Fruit fly (Drosophila melanogaster) whole organism, embryonic: ENCODE data around the gene alphaTub67C.
A peak's percentile ranks its signal among the peaks of the same experiment; 100 is the strongest.

Experiments used
- Bgb ChIP-seq: fragments of 200-800 bp; sonication (Bioruptor generic); IDR thresholded peaks from 2 replicates; pipeline ENCODE4 v1.3.6; 2022; ENCODE audit warnings: missing biosample characterization, missing genetic modification characterization; ENCODE audit not compliant: partially characterized antibody
- CG10462 ChIP-seq: fragments of 200-800 bp; sonication (Bioruptor generic); optimal IDR thresholded peaks from 2 replicates; lab custom pipeline; 2016; ENCODE audit warnings: missing biosample characterization, missing genetic modification characterization
- CG10565 ChIP-seq: fragments of 200-800 bp; sonication (Bioruptor generic); optimal IDR thresholded peaks from 3 replicates; lab custom pipeline; 2016; ENCODE audit warnings: missing biosample characterization, mild to moderate bottlenecking, missing genetic modification characterization
- CG1233 ChIP-seq: fragments of 200-800 bp; sonication (Bioruptor generic); optimal IDR thresholded peaks from 4 replicates; lab custom pipeline; 2018; ENCODE audit warnings: missing biosample characterization, mild to moderate bottlenecking, missing genetic modification characterization
- CG12769 ChIP-seq: fragments of 200-800 bp; sonication (Bioruptor generic); optimal IDR thresholded peaks from 2 replicates; lab custom pipeline; 2019; ENCODE audit warnings: missing biosample characterization, mild to moderate bottlenecking, missing genetic modification characterization, moderate library complexity
- CG12942 ChIP-seq: fragments of 200-800 bp; sonication (Bioruptor generic); optimal IDR thresholded peaks from 3 replicates; lab custom pipeline; 2016; ENCODE audit warnings: missing biosample characterization, missing genetic modification characterization
- CG14050 ChIP-seq: fragments of 200-800 bp; sonication (Bioruptor generic); IDR thresholded peaks from 3 replicates; pipeline ENCODE4 v1.3.6; 2022; ENCODE audit warnings: missing biosample characterization, missing genetic modification characterization
- CG14860 ChIP-seq: fragments of 200-800 bp; sonication (Bioruptor generic); IDR thresholded peaks from 3 replicates; pipeline ENCODE4 v1.3.6; 2022; ENCODE audit warnings: missing biosample characterization, missing genetic modification characterization; ENCODE audit not compliant: partially characterized antibody
- CG17361 ChIP-seq: fragments of 200-800 bp; sonication (Bioruptor generic); IDR thresholded peaks from 3 replicates; pipeline ENCODE4 v1.3.6; 2022; ENCODE audit warnings: missing biosample characterization, missing genetic modification characterization
- CG2129 ChIP-seq: fragments of 200-800 bp; sonication (Bioruptor generic); IDR thresholded peaks from 2 replicates; pipeline ENCODE4 v1.3.6; 2022; ENCODE audit warnings: missing biosample characterization, missing genetic modification characterization; ENCODE audit not compliant: partially characterized antibody
- CG2712 ChIP-seq: fragments of 200-800 bp; optimal IDR thresholded peaks from 3 replicates; lab custom pipeline; 2019; ENCODE audit warnings: missing biosample characterization, mild to moderate bottlenecking, missing genetic modification characterization, moderate library complexity
- CG2889 ChIP-seq: fragments of 200-800 bp; sonication (Bioruptor generic); IDR thresholded peaks from 3 replicates; pipeline ENCODE4 v1.3.6; 2022; ENCODE audit warnings: missing biosample characterization, missing genetic modification characterization
- CG32772 ChIP-seq: fragments of 200-800 bp; sonication (Bioruptor generic); IDR thresholded peaks from 2 replicates; pipeline ENCODE4 v1.3.6; 2022; ENCODE audit warnings: missing biosample characterization, missing genetic modification characterization
- CG42726 ChIP-seq: fragments of 200-800 bp; sonication (Bioruptor generic); IDR thresholded peaks from 2 replicates; pipeline ENCODE4 v1.3.6; 2022; ENCODE audit warnings: missing biosample characterization, missing genetic modification characterization; ENCODE audit not compliant: partially characterized antibody
- CG4404 ChIP-seq: fragments of 200-800 bp; sonication (Bioruptor generic); IDR thresholded peaks from 2 replicates; pipeline ENCODE4 v1.3.6; 2022; ENCODE audit warnings: missing biosample characterization, missing genetic modification characterization
- CG6654 ChIP-seq: fragments of 200-800 bp; sonication (Bioruptor generic); optimal IDR thresholded peaks from 2 replicates; lab custom pipeline; 2017; ENCODE audit warnings: missing biosample characterization, mild to moderate bottlenecking, missing genetic modification characterization
- CG6854 ChIP-seq: fragments of 200-800 bp; sonication (Bioruptor generic); optimal IDR thresholded peaks from 3 replicates; lab custom pipeline; 2017; ENCODE audit warnings: missing biosample characterization, mild to moderate bottlenecking, missing genetic modification characterization
- CG7357 ChIP-seq: fragments of 200-800 bp; sonication (Bioruptor generic); IDR thresholded peaks from 3 replicates; pipeline ENCODE4 v1.3.6; 2022; ENCODE audit warnings: missing biosample characterization, missing genetic modification characterization
- CG7745 ChIP-seq: fragments of 200-800 bp; sonication (Bioruptor generic); optimal IDR thresholded peaks from 2 replicates; lab custom pipeline; 2018; ENCODE audit warnings: missing biosample characterization, mild to moderate bottlenecking, missing genetic modification characterization, moderate library complexity
- CG8388 ChIP-seq: fragments of 200-800 bp; sonication (Bioruptor generic); optimal IDR thresholded peaks from 2 replicates; lab custom pipeline; 2019; ENCODE audit warnings: missing biosample characterization, mild to moderate bottlenecking, missing genetic modification characterization, moderate library complexity
- Camta ChIP-seq: fragments of 200-800 bp; sonication (Bioruptor generic); optimal IDR thresholded peaks from 2 replicates; lab custom pipeline; 2016; ENCODE audit warnings: missing biosample characterization, missing genetic modification characterization
- Dll ChIP-seq: fragments of 200-800 bp; sonication (Bioruptor generic); IDR thresholded peaks from 4 replicates; pipeline ENCODE4 v1.3.6; 2022; ENCODE audit warnings: missing biosample characterization, missing genetic modification characterization; ENCODE audit not compliant: partially characterized antibody
- Kr ChIP-seq: fragments of 200-800 bp; sonication (Bioruptor generic); optimal IDR thresholded peaks from 2 replicates; lab custom pipeline; 2017; ENCODE audit warnings: missing biosample characterization, mild to moderate bottlenecking, missing genetic modification characterization
- NFAT ChIP-seq: fragments of 200-800 bp; sonication (Bioruptor generic); IDR thresholded peaks from 2 replicates; pipeline ENCODE4 v1.3.6; 2022; ENCODE audit warnings: missing biosample characterization, missing genetic modification characterization
- Neu2 ChIP-seq: fragments of 200-800 bp; sonication (Bioruptor generic); optimal IDR thresholded peaks from 3 replicates; lab custom pipeline; 2016; ENCODE audit warnings: missing biosample characterization, missing genetic modification characterization, borderline replicate concordance
- Nf-YA ChIP-seq: fragments of 200-800 bp; sonication (Bioruptor generic); IDR thresholded peaks from 2 replicates; pipeline ENCODE4 v1.3.6; 2022; ENCODE audit warnings: missing biosample characterization, missing genetic modification characterization
- PHDP ChIP-seq: fragments of 200-800 bp; sonication (Bioruptor generic); optimal IDR thresholded peaks from 3 replicates; lab custom pipeline; 2018; ENCODE audit warnings: missing biosample characterization, mild to moderate bottlenecking, missing genetic modification characterization, moderate library complexity
- Rx ChIP-seq: fragments of 200-800 bp; sonication (Bioruptor generic); IDR thresholded peaks from 2 replicates; pipeline ENCODE4 v1.3.6; 2022; ENCODE audit warnings: missing biosample characterization, missing genetic modification characterization
- Spps ChIP-seq: fragments of 200-800 bp; sonication (Bioruptor generic); optimal IDR thresholded peaks from 2 replicates; lab custom pipeline; 2018; ENCODE audit warnings: missing biosample characterization, mild to moderate bottlenecking, missing genetic modification characterization
- Usf ChIP-seq: fragments of 200-800 bp; sonication (Bioruptor generic); optimal IDR thresholded peaks from 2 replicates; lab custom pipeline; 2017; ENCODE audit warnings: missing genotype, missing biosample characterization, missing genetic modification characterization
- bowl ChIP-seq: fragments of 200-800 bp; sonication (Bioruptor generic); IDR thresholded peaks from 2 replicates; pipeline ENCODE4 v1.3.6; 2022; ENCODE audit warnings: missing biosample characterization, missing genetic modification characterization
- dpn ChIP-seq, 2 experiments: fragments of 200-800 bp; sonication (Bioruptor generic); optimal IDR thresholded peaks; 3 replicates each; lab custom pipeline; 2016; ENCODE audit warnings: missing biosample characterization in 2 of 2, missing genetic modification characterization in 2 of 2
- fd96Cb ChIP-seq: fragments of 200-800 bp; sonication (Bioruptor generic); optimal IDR thresholded peaks from 2 replicates; lab custom pipeline; 2018; ENCODE audit warnings: missing biosample characterization, mild to moderate bottlenecking, missing genetic modification characterization, moderate library complexity
- hbn ChIP-seq: fragments of 200-800 bp; sonication (Bioruptor generic); IDR thresholded peaks from 2 replicates; pipeline ENCODE4 v1.3.6; 2022; ENCODE audit warnings: missing biosample characterization, missing genetic modification characterization; ENCODE audit not compliant: partially characterized antibody
- hkb ChIP-seq, 2 experiments: fragments of 200-800 bp in 1 of 2; fragments of >200 bp in 1 of 2; sonication (Bioruptor generic) in 1 of 2; IDR thresholded peaks in 1 of 2; optimal IDR thresholded peaks in 1 of 2; 2 replicates each; pipeline versions ENCODE4 v1.3.6 to Lab custom; 2017 to 2022; ENCODE audit warnings: missing biosample characterization in 1 of 2, missing genetic modification characterization in 1 of 2
- lbe ChIP-seq: fragments of 200-800 bp; sonication (Bioruptor generic); optimal IDR thresholded peaks from 2 replicates; lab custom pipeline; 2016; ENCODE audit warnings: missing biosample characterization, mild to moderate bottlenecking, missing genetic modification characterization
- lov ChIP-seq, 2 experiments: fragments of 200-800 bp in 1 of 2; fragments of >200 bp in 1 of 2; sonication (Bioruptor generic) in 1 of 2; IDR thresholded peaks in 1 of 2; optimal IDR thresholded peaks in 1 of 2; 2 replicates in 1 of 2; 3 replicates in 1 of 2; pipeline versions ENCODE4 v1.3.6 to Lab custom; 2017 to 2022; ENCODE audit warnings: missing biosample characterization in 1 of 2, missing genetic modification characterization in 1 of 2
- mirr ChIP-seq: fragments of 200-800 bp; sonication (Bioruptor generic); optimal IDR thresholded peaks from 3 replicates; lab custom pipeline; 2018; ENCODE audit warnings: missing biosample characterization, mild to moderate bottlenecking, missing genetic modification characterization
- odd ChIP-seq: fragments of 200-800 bp; sonication (Bioruptor generic); optimal IDR thresholded peaks from 2 replicates; lab custom pipeline; 2017; ENCODE audit warnings: missing biosample characterization, mild to moderate bottlenecking, missing genetic modification characterization
- otp ChIP-seq: fragments of 200-800 bp; sonication (Bioruptor generic); IDR thresholded peaks from 3 replicates; pipeline ENCODE4, ENCODE4 v1.3.6; 2022; ENCODE audit warnings: missing biosample characterization, missing genetic modification characterization
- p53 ChIP-seq: fragments of 200-800 bp; sonication (Bioruptor generic); optimal IDR thresholded peaks from 2 replicates; lab custom pipeline; 2016; ENCODE audit warnings: missing biosample characterization, missing genetic modification characterization
- sens-2 ChIP-seq: fragments of 200-800 bp; sonication (Bioruptor generic); IDR thresholded peaks from 2 replicates; pipeline ENCODE4 v1.3.6; 2022; ENCODE audit warnings: missing biosample characterization, missing genetic modification characterization
- sisA ChIP-seq: fragments of 200-800 bp; sonication (Bioruptor generic); IDR thresholded peaks from 2 replicates; pipeline ENCODE4 v1.3.6; 2022; ENCODE audit warnings: missing biosample characterization, missing genetic modification characterization
- slp2 ChIP-seq: fragments of 200-800 bp; sonication (Bioruptor generic); optimal IDR thresholded peaks from 2 replicates; lab custom pipeline; 2016; ENCODE audit warnings: missing biosample characterization, missing genetic modification characterization
- ssp ChIP-seq: fragments of 200-800 bp; sonication (Bioruptor generic); IDR thresholded peaks from 2 replicates; pipeline ENCODE4 v1.3.6; 2022; ENCODE audit warnings: missing biosample characterization, missing genetic modification characterization
- stwl ChIP-seq: fragments of 200-800 bp; sonication (Bioruptor generic); optimal IDR thresholded peaks from 3 replicates; lab custom pipeline; 2018; ENCODE audit warnings: missing biosample characterization, mild to moderate bottlenecking, missing genetic modification characterization, moderate library complexity
- tna ChIP-seq: fragments of 200-800 bp; sonication (Bioruptor generic); IDR thresholded peaks from 2 replicates; pipeline ENCODE4 v1.3.6; 2022; ENCODE audit warnings: missing biosample characterization, missing genetic modification characterization; ENCODE audit not compliant: partially characterized antibody
- unc-4 ChIP-seq: fragments of 200-800 bp; sonication (Bioruptor generic); IDR thresholded peaks from 2 replicates; pipeline ENCODE4 v1.3.6; 2022; ENCODE audit warnings: missing biosample characterization, missing genetic modification characterization; ENCODE audit not compliant: partially characterized antibody
- zfh1 ChIP-seq: fragments of 200-800 bp; sonication (Bioruptor generic); IDR thresholded peaks from 3 replicates; pipeline ENCODE4 v1.3.6; 2022; ENCODE audit warnings: missing biosample characterization, missing genetic modification characterization

The alphaTub67C gene

dm6 chr3L:9723108-9723507, 42.0 kb downstream of the alphaTub67C start, which contains the start of the genes nbs and defl (continued):
- peak; percentile 64 for TF ChIP-seq CG12942
- TF ChIP-seq Spps (tag; lab: Kevin White, UChicago), result no peak
- peak; percentile 59 for TF ChIP-seq stwl (tag; lab: Kevin White, UChicago)
- peak; percentile 75 for TF ChIP-seq Dll
- no peak for TF ChIP-seq hbn (GFP tag; lab: Robert Waterston, UW)
- TF ChIP-seq CG6654, result no peak
- peak; percentile 69 for TF ChIP-seq CG4404 (GFP tag; lab: Robert Waterston, UW)
- TF ChIP-seq tna (GFP tag; lab: Robert Waterston, UW), result no peak
- TF ChIP-seq otp, result no peak
- TF ChIP-seq CG6854 (GFP tag; lab: Kevin White, UChicago), result no peak
- TF ChIP-seq CG12769 (tag; lab: Kevin White, UChicago), result no peak
- peak; percentile 54; the same call in 2 of the 3 replicates for TF ChIP-seq CG2889 (GFP tag; lab: Robert Waterston, UW)
- TF ChIP-seq mirr (GFP tag; lab: Kevin White, UChicago), result peak; percentile 27
- TF ChIP-seq CG2712 (tag; lab: Kevin White, UChicago), result peak; percentile 85
- TF ChIP-seq zfh1 (GFP tag; lab: Robert Waterston, UW), result peak; percentile 69; the same call in 2 of the 3 replicates
- TF ChIP-seq bowl, result no peak
- peak; percentile 66 for TF ChIP-seq lbe
- no peak for TF ChIP-seq CG1233 (GFP tag; lab: Kevin White, UChicago)
- TF ChIP-seq dpn (GFP tag; optimal IDR thresholded peaks at IDR 0.05; lab: Kevin White, UChicago), result peak; percentile 77 to 86
- peak; percentile 56; the same call in 1 of the 2 replicates for TF ChIP-seq Rx (GFP tag; lab: Robert Waterston, UW)
- peak; percentile 67; the same call in 1 of the 2 replicates for TF ChIP-seq NFAT (GFP tag; lab: Robert Waterston, UW)
- peak; percentile 12; the same call in 1 of the 2 replicates for TF ChIP-seq Bgb (GFP tag; lab: Robert Waterston, UW)
- no peak for TF ChIP-seq p53 (GFP tag; lab: Kevin White, UChicago)
- TF ChIP-seq Kr (GFP tag; lab: Kevin White, UChicago), result no peak
- TF ChIP-seq CG7357 (GFP tag; lab: Robert Waterston, UW), result 0 out of 3 replicates have a peak, but pooled peaks have one; percentile 55
- no peak for TF ChIP-seq CG7745 (tag; lab: Kevin White, UChicago)
- TF ChIP-seq CG2129 (GFP tag; lab: Robert Waterston, UW), result no peak
- TF ChIP-seq slp2 (GFP tag; lab: Kevin White, UChicago), result peak; percentile 61
- TF ChIP-seq unc-4, result peak; percentile 63; the same call in 1 of the 2 replicates
- TF ChIP-seq odd (GFP tag; lab: Kevin White, UChicago), result no peak
- TF ChIP-seq CG14050 (GFP tag; lab: Robert Waterston, UW), result peak; percentile 43; the same call in 1 of the 3 replicates
- TF ChIP-seq hkb (optimal IDR thresholded peaks at IDR 0.05; lab: Kevin White, UChicago), result no peak
- TF ChIP-seq hkb (GFP tag; IDR thresholded peaks at IDR 0.05; lab: Robert Waterston, UW), result peak; percentile 20; the same call in 1 of the 2 replicates
- no peak for TF ChIP-seq sens-2 (GFP tag; lab: Robert Waterston, UW)
- peak; percentile 31; the same call in 1 of the 3 replicates for TF ChIP-seq CG14860 (GFP tag; lab: Robert Waterston, UW)
- TF ChIP-seq Camta, result peak; percentile 86
- TF ChIP-seq fd96Cb, result peak; percentile 47
- peak; percentile 9 for TF ChIP-seq CG10462
- TF ChIP-seq CG8388 (GFP tag; lab: Kevin White, UChicago), result peak; percentile 23
- peak; percentile 78 for TF ChIP-seq sisA
- TF ChIP-seq PHDP (tag; lab: Kevin White, UChicago), result peak; percentile 56
- peak; percentile 70 for TF ChIP-seq ssp
- no peak for TF ChIP-seq Usf (GFP tag; lab: Kevin White, UChicago)
- peak; percentile 86 for TF ChIP-seq CG17361 (GFP tag; lab: Robert Waterston, UW)
- TF ChIP-seq lov (optimal IDR thresholded peaks at IDR 0.05; lab: Kevin White, UChicago), result no peak
- TF ChIP-seq lov (GFP tag; IDR thresholded peaks at IDR 0.05; lab: Robert Waterston, UW), result 0 out of 3 replicates have a peak, but pooled peaks have one; percentile 20
- no peak for TF ChIP-seq CG10565 (GFP tag; lab: Kevin White, UChicago)
- TF ChIP-seq Neu2 (GFP tag; lab: Kevin White, UChicago), result no peak
- no peak for TF ChIP-seq CG42726 (GFP tag; lab: Robert Waterston, UW)
- no peak for TF ChIP-seq Nf-YA (GFP tag; lab: Robert Waterston, UW)
- peak; percentile 69 for TF ChIP-seq CG32772 (GFP tag; lab: Robert Waterston, UW)
